Fruit fly (Drosophila melanogaster) whole organism, adult: ENCODE data around the gene CG32022.

Experiments
- CG12768 ChIP-seq: fragments of 200-800 bp; sonication (Bioruptor generic); optimal IDR thresholded peaks from 2 replicates; lab custom pipeline; 2017; ENCODE audit warnings: missing biosample characterization, missing genetic modification characterization, mild to moderate bottlenecking, moderate library complexity, missing genetic modification reagents
- CG14711 ChIP-seq: fragments of 200-800 bp; sonication (Bioruptor generic); optimal IDR thresholded peaks from 2 replicates; lab custom pipeline; 2018; ENCODE audit warnings: missing biosample characterization, mild to moderate bottlenecking, missing genetic modification characterization, moderate library complexity
- CG1620 ChIP-seq: fragments of 200-800 bp; sonication (Bioruptor generic); optimal IDR thresholded peaks from 2 replicates; lab custom pipeline; 2016; ENCODE audit warnings: missing biosample characterization, missing genetic modification characterization
- CG5204 ChIP-seq: fragments of 200-800 bp; sonication (Bioruptor generic); optimal IDR thresholded peaks from 2 replicates; lab custom pipeline; 2016; ENCODE audit warnings: missing biosample characterization, missing genetic modification characterization
- Clk ChIP-seq: fragments of 200-800 bp; sonication (Bioruptor generic); optimal IDR thresholded peaks from 2 replicates; lab custom pipeline; 2017; ENCODE audit warnings: missing biosample characterization, missing genetic modification characterization
- Hr96 ChIP-seq: fragments of 200-800 bp; sonication (Bioruptor generic); optimal IDR thresholded peaks from 2 replicates; lab custom pipeline; 2016; ENCODE audit warnings: missing biosample characterization, missing genetic modification characterization
- Mnt ChIP-seq: fragments of 200-800 bp; sonication (Bioruptor generic); optimal IDR thresholded peaks from 2 replicates; lab custom pipeline; 2016; ENCODE audit warnings: missing biosample characterization, mild to moderate bottlenecking, missing genetic modification characterization
- cnc ChIP-seq, 2 experiments: fragments of >200 bp; optimal IDR thresholded peaks; 2 replicates each; lab custom pipeline; 2017
- kay ChIP-seq: fragments of 200-800 bp; sonication (Bioruptor generic); peaks from one replicate; lab custom pipeline; 2016; ENCODE audit warnings: missing biosample characterization, missing genetic modification characterization, borderline replicate concordance
- pad ChIP-seq: fragments of 200-800 bp; sonication (Bioruptor generic); optimal IDR thresholded peaks from 3 replicates; lab custom pipeline; 2017; ENCODE audit warnings: missing biosample characterization, missing genetic modification characterization, mild to moderate bottlenecking, moderate library complexity, missing genetic modification reagents
- toe ChIP-seq: fragments of 200-800 bp; sonication (Bioruptor generic); optimal IDR thresholded peaks from 2 replicates; lab custom pipeline; 2016; ENCODE audit warnings: missing biosample characterization, missing genetic modification characterization

dm6 chr3L:8749676-8750654, 28.9 kb upstream of the CG32022 start, which contains the start of gene CG13306:
- no peak for TF ChIP-seq CG5204
- no peak for TF ChIP-seq CG12768 (GFP tag; lab: Kevin White, UChicago)
- TF ChIP-seq kay (GFP tag; lab: Kevin White, UChicago): peak; percentile 62
- TF ChIP-seq toe (GFP tag; lab: Kevin White, UChicago): no peak
- TF ChIP-seq cnc (optimal IDR thresholded peaks at IDR 0.05; lab: Kevin White, UChicago): no peak
- no peak for TF ChIP-seq CG14711 (tag; lab: Kevin White, UChicago)
- no peak for TF ChIP-seq CG1620 (GFP tag; lab: Kevin White, UChicago)
- no peak for TF ChIP-seq Hr96 (GFP tag; lab: Kevin White, UChicago)
- no peak for TF ChIP-seq Clk (GFP tag; lab: Kevin White, UChicago)
- no peak for TF ChIP-seq pad (GFP tag; lab: Kevin White, UChicago)
- no peak for TF ChIP-seq Mnt (GFP tag; lab: Kevin White, UChicago)
